Fruit fly (Drosophila melanogaster) whole organism, embryonic: ENCODE results near the gene Rab14.

Experiments
- Blimp-1 ChIP-seq: fragments of 200-800 bp; sonication (Bioruptor generic); optimal IDR thresholded peaks from 3 replicates; lab custom pipeline; 2018; ENCODE audit warnings: missing biosample characterization, missing genetic modification characterization, mild to moderate bottlenecking, moderate library complexity, missing genetic modification reagents
- CG10274 ChIP-seq: fragments of 200-800 bp; sonication (Bioruptor generic); optimal IDR thresholded peaks from 3 replicates; lab custom pipeline; 2017; ENCODE audit warnings: missing biosample characterization, mild to moderate bottlenecking, missing genetic modification characterization
- CG10959 ChIP-seq: fragments of 200-800 bp; sonication (Bioruptor generic); IDR thresholded peaks from 2 replicates; pipeline ENCODE4 v1.3.6; 2022; ENCODE audit warnings: missing biosample characterization, missing genetic modification characterization
- CG12155 ChIP-seq: fragments of 200-800 bp; sonication (Bioruptor generic); optimal IDR thresholded peaks from 3 replicates; lab custom pipeline; 2016; ENCODE audit warnings: missing biosample characterization, missing genetic modification characterization
- CG12219 ChIP-seq: fragments of 200-800 bp; sonication (Bioruptor generic); optimal IDR thresholded peaks from 3 replicates; lab custom pipeline; 2018; ENCODE audit warnings: missing biosample characterization, mild to moderate bottlenecking, missing genetic modification characterization
- CG1233 ChIP-seq: fragments of 200-800 bp; sonication (Bioruptor generic); optimal IDR thresholded peaks from 4 replicates; lab custom pipeline; 2018; ENCODE audit warnings: missing biosample characterization, mild to moderate bottlenecking, missing genetic modification characterization
- CG12744 ChIP-seq: fragments of 200-800 bp; sonication (Bioruptor generic); optimal IDR thresholded peaks from 2 replicates; lab custom pipeline; 2016; ENCODE audit warnings: missing biosample characterization, missing genetic modification characterization
- CG13624 ChIP-seq: fragments of 200-800 bp; sonication (Bioruptor generic); optimal IDR thresholded peaks from 2 replicates; lab custom pipeline; 2016; ENCODE audit warnings: missing biosample characterization, missing genetic modification characterization
- CG15696 ChIP-seq: fragments of 200-800 bp; sonication (Bioruptor generic); optimal IDR thresholded peaks from 2 replicates; lab custom pipeline; 2019; ENCODE audit warnings: missing biosample characterization, mild to moderate bottlenecking, missing genetic modification characterization, moderate library complexity
- CG17361 ChIP-seq: fragments of 200-800 bp; sonication (Bioruptor generic); IDR thresholded peaks from 3 replicates; pipeline ENCODE4 v1.3.6; 2022; ENCODE audit warnings: missing biosample characterization, missing genetic modification characterization
- CG1792 ChIP-seq: fragments of 200-800 bp; sonication (Bioruptor generic); optimal IDR thresholded peaks from 2 replicates; lab custom pipeline; 2016; ENCODE audit warnings: missing biosample characterization, missing genetic modification characterization
- CG1832 ChIP-seq: fragments of 200-800 bp; sonication (Bioruptor generic); optimal IDR thresholded peaks from 2 replicates; lab custom pipeline; 2017; ENCODE audit warnings: missing biosample characterization, mild to moderate bottlenecking, missing genetic modification characterization, inconsistent platforms
- CG30403 ChIP-seq: fragments of 200-800 bp; sonication (Bioruptor generic); optimal IDR thresholded peaks from 3 replicates; lab custom pipeline; 2016; ENCODE audit warnings: missing biosample characterization, missing genetic modification characterization
- CG3995 ChIP-seq: fragments of 200-800 bp; sonication (Bioruptor generic); optimal IDR thresholded peaks from 3 replicates; lab custom pipeline; 2016; ENCODE audit warnings: missing biosample characterization, missing genetic modification characterization
- CG6854 ChIP-seq: fragments of 200-800 bp; sonication (Bioruptor generic); optimal IDR thresholded peaks from 3 replicates; lab custom pipeline; 2017; ENCODE audit warnings: missing biosample characterization, mild to moderate bottlenecking, missing genetic modification characterization
- CG7372 ChIP-seq: fragments of 200-800 bp; sonication (Bioruptor generic); IDR thresholded peaks from 2 replicates; pipeline ENCODE4 v1.3.6; 2022; ENCODE audit warnings: missing biosample characterization, missing genetic modification characterization
- CG7745 ChIP-seq: fragments of 200-800 bp; sonication (Bioruptor generic); optimal IDR thresholded peaks from 2 replicates; lab custom pipeline; 2018; ENCODE audit warnings: missing biosample characterization, mild to moderate bottlenecking, missing genetic modification characterization, moderate library complexity
- CG7839 ChIP-seq: fragments of 200-800 bp; sonication (Bioruptor generic); optimal IDR thresholded peaks from 3 replicates; lab custom pipeline; 2018; ENCODE audit warnings: missing biosample characterization, mild to moderate bottlenecking, missing genetic modification characterization, moderate library complexity
- CG8281 ChIP-seq: fragments of 200-800 bp; sonication (Bioruptor generic); optimal IDR thresholded peaks from 2 replicates; lab custom pipeline; 2018; ENCODE audit warnings: missing biosample characterization, mild to moderate bottlenecking, missing genetic modification characterization, moderate library complexity
- CG8944 ChIP-seq: fragments of 200-800 bp; sonication (Bioruptor generic); optimal IDR thresholded peaks from 3 replicates; lab custom pipeline; 2016; ENCODE audit warnings: missing biosample characterization, missing genetic modification characterization
- CG9932 ChIP-seq: fragments of 200-800 bp; sonication (Bioruptor generic); IDR thresholded peaks from 2 replicates; pipeline ENCODE4 v1.3.6; 2022; ENCODE audit warnings: missing biosample characterization, missing genetic modification characterization
- Dek ChIP-seq: fragments of 200-800 bp; sonication (Bioruptor generic); optimal IDR thresholded peaks from 3 replicates; lab custom pipeline; 2019; ENCODE audit warnings: missing biosample characterization, mild to moderate bottlenecking, missing genetic modification characterization, moderate library complexity
- Hr39 ChIP-seq: fragments of >200 bp; optimal IDR thresholded peaks from 2 replicates; lab custom pipeline; 2017
- Jarid2 ChIP-seq: fragments of 200-800 bp; sonication (Bioruptor generic); optimal IDR thresholded peaks from 3 replicates; lab custom pipeline; 2017; ENCODE audit warnings: mild to moderate bottlenecking, missing biosample characterization, missing genetic modification reagents, missing genetic modification characterization
- Mad ChIP-seq: fragments of 200-800 bp; sonication (Bioruptor generic); optimal IDR thresholded peaks from 2 replicates; lab custom pipeline; 2016; ENCODE audit warnings: missing biosample characterization, missing genetic modification characterization
- Nf-YB ChIP-seq: fragments of 200-800 bp; sonication (Bioruptor generic); optimal IDR thresholded peaks from 3 replicates; lab custom pipeline; 2019; ENCODE audit warnings: missing biosample characterization, mild to moderate bottlenecking, missing genetic modification characterization, moderate library complexity
- NfI ChIP-seq: fragments of 200-800 bp; sonication (Bioruptor generic); optimal IDR thresholded peaks from 3 replicates; lab custom pipeline; 2018; ENCODE audit warnings: missing biosample characterization, mild to moderate bottlenecking, missing genetic modification characterization, moderate library complexity
- Ptx1 ChIP-seq: fragments of 200-800 bp; sonication (Bioruptor generic); IDR thresholded peaks from 2 replicates; pipeline ENCODE4 v1.3.6; 2022; ENCODE audit warnings: missing biosample characterization, missing genetic modification characterization
- Tbp ChIP-seq: fragments of >200 bp; optimal IDR thresholded peaks from 2 replicates; lab custom pipeline; 2018; ENCODE audit warnings: missing biosample characterization, missing genetic modification characterization
- amos ChIP-seq: fragments of 200-800 bp; sonication (Bioruptor generic); IDR thresholded peaks from 2 replicates; pipeline ENCODE4 v1.3.6; 2022; ENCODE audit warnings: missing biosample characterization, missing genetic modification characterization; ENCODE audit not compliant: partially characterized antibody
- az2 ChIP-seq: fragments of 200-800 bp; sonication (Bioruptor generic); optimal IDR thresholded peaks from 3 replicates; lab custom pipeline; 2016; ENCODE audit warnings: missing biosample characterization, missing genetic modification characterization
- cad ChIP-seq: fragments of >200 bp; optimal IDR thresholded peaks from 2 replicates; lab custom pipeline; 2017; ENCODE audit warnings: missing biosample characterization, missing genetic modification characterization
- chm ChIP-seq: fragments of 200-800 bp; sonication (Bioruptor generic); IDR thresholded peaks from 2 replicates; pipeline ENCODE4 v1.3.6; 2022; ENCODE audit warnings: missing biosample characterization, missing genetic modification characterization
- chn ChIP-seq: fragments of 200-800 bp; sonication (Bioruptor generic); optimal IDR thresholded peaks from 2 replicates; lab custom pipeline; 2016; ENCODE audit warnings: missing biosample characterization, missing genetic modification characterization
- corto ChIP-seq: fragments of 200-800 bp; sonication (Bioruptor generic); optimal IDR thresholded peaks from 2 replicates; lab custom pipeline; 2016; ENCODE audit warnings: missing biosample characterization, mild to moderate bottlenecking, missing genetic modification characterization, moderate library complexity
- crc ChIP-seq: fragments of 200-800 bp; sonication (Bioruptor generic); optimal IDR thresholded peaks from 2 replicates; lab custom pipeline; 2016; ENCODE audit warnings: missing biosample characterization, missing genetic modification characterization
- dan ChIP-seq: fragments of 200-800 bp; sonication (Bioruptor generic); IDR thresholded peaks from 2 replicates; pipeline ENCODE4 v1.3.6; 2022; ENCODE audit warnings: missing biosample characterization, missing genetic modification characterization
- disco-r ChIP-seq: fragments of 200-800 bp; sonication (Bioruptor generic); optimal IDR thresholded peaks from 2 replicates; lab custom pipeline; 2016; ENCODE audit warnings: missing biosample characterization, missing genetic modification characterization
- en ChIP-seq: fragments of 200-800 bp; sonication (Bioruptor generic); optimal IDR thresholded peaks from 2 replicates; lab custom pipeline; 2016; ENCODE audit warnings: missing biosample characterization, missing genetic modification characterization
- ftz-f1 ChIP-seq: fragments of 200-800 bp; sonication (Bioruptor generic); optimal IDR thresholded peaks from 2 replicates; lab custom pipeline; 2016; ENCODE audit warnings: missing biosample characterization, missing genetic modification characterization
- gce ChIP-seq: fragments of 200-800 bp; sonication (Bioruptor generic); IDR thresholded peaks from 3 replicates; pipeline ENCODE4 v1.3.6; 2022; ENCODE audit warnings: missing biosample characterization, missing genetic modification characterization
- h ChIP-seq: fragments of >200 bp; optimal IDR thresholded peaks from 2 replicates; lab custom pipeline; 2017
- otp ChIP-seq: fragments of 200-800 bp; sonication (Bioruptor generic); IDR thresholded peaks from 3 replicates; pipeline ENCODE4, ENCODE4 v1.3.6; 2022; ENCODE audit warnings: missing biosample characterization, missing genetic modification characterization
- pb ChIP-seq: fragments of 200-800 bp; sonication (Bioruptor generic); optimal IDR thresholded peaks from 3 replicates; lab custom pipeline; 2016; ENCODE audit warnings: missing biosample characterization, missing genetic modification characterization
- psq ChIP-seq: fragments of 200-800 bp; sonication (Bioruptor generic); optimal IDR thresholded peaks from 2 replicates; lab custom pipeline; 2017; ENCODE audit warnings: missing biosample characterization, missing genetic modification characterization
- run ChIP-seq: fragments of 200-800 bp; sonication (Bioruptor generic); optimal IDR thresholded peaks from 3 replicates; lab custom pipeline; 2018; ENCODE audit warnings: missing biosample characterization, mild to moderate bottlenecking, missing genetic modification characterization
- slou ChIP-seq: fragments of 200-800 bp; sonication (Bioruptor generic); optimal IDR thresholded peaks from 3 replicates; lab custom pipeline; 2016; ENCODE audit warnings: missing biosample characterization, missing genetic modification characterization
- sug ChIP-seq: fragments of 200-800 bp; optimal IDR thresholded peaks from 2 replicates; lab custom pipeline; 2019; ENCODE audit warnings: missing biosample characterization, mild to moderate bottlenecking, missing genetic modification characterization, moderate library complexity
- tup ChIP-seq: fragments of 200-800 bp; sonication (Bioruptor generic); optimal IDR thresholded peaks from 2 replicates; lab custom pipeline; 2016; ENCODE audit warnings: missing biosample characterization, mild to moderate bottlenecking, missing genetic modification characterization, moderate library complexity
- vfl ChIP-seq: fragments of 200-800 bp; sonication (Bioruptor generic); optimal IDR thresholded peaks from 2 replicates; lab custom pipeline; 2016; ENCODE audit warnings: missing biosample characterization, missing genetic modification characterization
- wor ChIP-seq: fragments of 200-800 bp; sonication (Bioruptor generic); IDR thresholded peaks from 2 replicates; pipeline ENCODE4 v1.3.6; 2022; ENCODE audit warnings: missing biosample characterization, missing genetic modification characterization

The Rab14 gene

DNA sequence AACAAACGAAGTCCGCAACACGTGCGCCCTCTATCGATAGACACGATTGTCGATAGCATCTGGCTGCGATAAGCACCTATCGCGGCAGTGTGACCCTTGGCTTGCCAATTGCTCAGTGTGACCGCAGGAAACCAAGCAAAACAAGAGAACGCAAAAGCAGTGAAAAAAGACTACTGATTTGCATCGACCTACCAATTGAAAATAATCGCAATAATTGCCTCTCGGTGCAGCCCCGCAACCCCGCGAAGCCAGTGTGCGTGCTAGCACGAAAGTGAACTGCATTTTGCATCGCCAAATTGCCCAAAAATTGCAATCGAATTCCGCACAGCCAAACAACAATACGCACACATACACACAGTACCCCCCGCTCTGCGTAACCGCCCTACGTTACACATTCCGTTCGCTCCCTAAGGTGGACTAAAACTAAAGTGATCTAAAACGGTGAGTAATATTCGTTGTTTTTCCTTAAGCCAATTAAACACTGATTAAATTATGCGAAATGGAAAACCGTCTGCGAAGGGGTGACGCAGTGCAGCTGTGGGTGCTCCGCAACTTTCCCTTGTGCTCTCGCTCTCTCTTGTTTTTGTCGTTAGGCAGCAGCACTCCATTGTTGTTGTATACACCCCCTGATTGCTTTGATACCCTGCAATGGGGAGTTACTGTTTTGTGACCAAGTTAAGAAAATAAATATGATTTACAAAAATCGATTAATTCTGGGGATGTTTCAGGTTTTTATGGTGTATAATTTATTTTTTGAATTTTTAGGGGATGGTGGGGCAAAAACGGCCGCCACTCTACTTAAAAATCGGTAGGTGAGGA lies at the start of gene Rab14 (continued):
- TF ChIP-seq crc (GFP tag; lab: Kevin White, UChicago) (no peak), CG10959 (GFP tag; lab: Robert Waterston, UW) (peak; percentile 65), psq (GFP tag; lab: Kevin White, UChicago) (peak; percentile 22), CG6854 (GFP tag; lab: Kevin White, UChicago) (peak; percentile 73), CG12744 (peak; percentile 54), run (tag; lab: Kevin White, UChicago) (peak; percentile 40), wor (peak; percentile 66), CG1233 (GFP tag; lab: Kevin White, UChicago) (peak; percentile 78), CG17361 (GFP tag; lab: Robert Waterston, UW) (peak; percentile 78), CG12155 (GFP tag; lab: Kevin White, UChicago) (peak; percentile 75), Jarid2 (peak; percentile 19), CG15696 (tag; lab: Kevin White, UChicago) (peak; percentile 49), tup (peak; percentile 68), cad (GFP tag; lab: Kevin White, UChicago) (no peak), Nf-YB (GFP tag; lab: Kevin White, UChicago) (peak; percentile 71), CG1832 (GFP tag; lab: Kevin White, UChicago) (no peak), CG7372 (GFP tag; lab: Robert Waterston, UW) (peak; percentile 66), Ptx1 (GFP tag; lab: Robert Waterston, UW) (peak; percentile 70), CG13624 (GFP tag; lab: Kevin White, UChicago) (peak; percentile 76), en (GFP tag; lab: Kevin White, UChicago) (peak; percentile 59), Blimp-1 (GFP tag; lab: Kevin White, UChicago) (peak; percentile 74), pb (peak; percentile 25), sug (peak; percentile 86), CG9932 (GFP tag; lab: Robert Waterston, UW) (peak; percentile 81), CG7745 (tag; lab: Kevin White, UChicago) (no peak), CG1792 (GFP tag; lab: Kevin White, UChicago) (no peak), Hr39 (lab: Kevin White, UChicago) (no peak), vfl (GFP tag; lab: Kevin White, UChicago) (peak; percentile 78), Mad (GFP tag; lab: Kevin White, UChicago) (peak; percentile 52), slou (peak; percentile 73), CG10274 (GFP tag; lab: Kevin White, UChicago) (peak; percentile 48), h (lab: Kevin White, UChicago) (no peak), Dek (peak; percentile 87), chn (GFP tag; lab: Kevin White, UChicago) (peak; percentile 80), gce (GFP tag; lab: Robert Waterston, UW) (peak; percentile 82), disco-r (peak; percentile 28), CG8281 (tag; lab: Kevin White, UChicago) (peak; percentile 46), CG3995 (GFP tag; lab: Kevin White, UChicago) (peak; percentile 62), CG8944 (GFP tag; lab: Kevin White, UChicago) (peak; percentile 67), otp (GFP tag; lab: Robert Waterston, UW) (peak; percentile 74; the same call in 2 of the 3 replicates), CG12219 (GFP tag; lab: Kevin White, UChicago) (peak; percentile 76), CG30403 (GFP tag; lab: Kevin White, UChicago) (peak; percentile 82), CG7839 (tag; lab: Kevin White, UChicago) (peak; percentile 81), corto (GFP tag; lab: Kevin White, UChicago) (no peak), chm (peak; percentile 86), dan (no peak), az2 (GFP tag; lab: Kevin White, UChicago) (peak; percentile 89), amos (GFP tag; lab: Robert Waterston, UW) (peak; percentile 93), Tbp (peak; percentile 86), NfI (GFP tag; lab: Kevin White, UChicago) (peak; percentile 86), ftz-f1 (GFP tag; lab: Kevin White, UChicago) (peak; percentile 9)
